Worm (Caenorhabditis elegans): Measurements from ENCODE around the gene R10E4.6.

Gene R10E4.6

ce11 chrIII:4320113-4320512 is 26.9 kb downstream of the R10E4.6 start, which contains the start of gene H38K22.6:
TSS of gene H38K22.6 (plus strand) at chrIII:4320413.
- no peak for TF ChIP-seq alr-1 (tag; optimal IDR thresholded peaks at IDR 0.05; ENCODE audit: borderline replicate concordance)
- no peak for TF ChIP-seq efl-1 (optimal IDR thresholded peaks at IDR 0.05)
- TF ChIP-seq efl-1 (GFP tag; optimal IDR thresholded peaks at IDR 0.05 in 1 of 2), result peak in 1 of 2 experiments; percentile 48

- TF ChIP-seq jun-1 (tag; optimal IDR thresholded peaks at IDR 0.05) (no peak), nhr-12 (tag; optimal IDR thresholded peaks at IDR 0.05) (no peak), blmp-1 (tag; optimal IDR thresholded peaks at IDR 0.05) (no peak), sptf-1 (tag; optimal IDR thresholded peaks at IDR 0.05) (no peak), aly-2 (tag; optimal IDR thresholded peaks at IDR 0.05) (no peak), irx-1 (tag; optimal IDR thresholded peaks at IDR 0.05) (no peak), lin-15B (tag; optimal IDR thresholded peaks at IDR 0.05) (no peak), egl-13 (tag; optimal IDR thresholded peaks at IDR 0.05) (no peak), mep-1 (tag; optimal IDR thresholded peaks at IDR 0.05) (no peak), isw-1 (GFP tag; IDR thresholded peaks at IDR 0.05) (no peak), ceh-82 (tag; optimal IDR thresholded peaks at IDR 0.05) (no peak), nhr-77 (tag; optimal IDR thresholded peaks at IDR 0.05) (no peak), skn-1 (tag; optimal IDR thresholded peaks at IDR 0.05) (no peak), sup-37 (GFP tag; optimal IDR thresholded peaks at IDR 0.05) (no peak), xbp-1 (tag; optimal IDR thresholded peaks at IDR 0.05) (no peak), tlp-1 (tag; optimal IDR thresholded peaks at IDR 0.05) (no peak), lin-14 (GFP tag; optimal IDR thresholded peaks at IDR 0.05) (no peak)
These were observed 28.2 kb downstream of the R10E4.6 start, which contains the start of gene H38K22.7 for ce11 chrIII:4321399-4321798. TSS of gene H38K22.7 (plus strand) at chrIII:4321699.

- TF ChIP-seq fos-1 (tag; optimal IDR thresholded peaks at IDR 0.05) (no peak), blmp-1 (tag; optimal IDR thresholded peaks at IDR 0.05) (no peak), nhr-237 (tag; optimal IDR thresholded peaks at IDR 0.05) (no peak), nhr-20 (tag; optimal IDR thresholded peaks at IDR 0.05) (peak; percentile 13), nhr-90 (tag; optimal IDR thresholded peaks at IDR 0.05; ENCODE audit: poor library complexity) (no peak), unc-130 (tag; optimal IDR thresholded peaks at IDR 0.05) (no peak), lin-14 (GFP tag; optimal IDR thresholded peaks at IDR 0.05) (peak; percentile 93), swsn-7 (tag; optimal IDR thresholded peaks at IDR 0.05) (peak; percentile 40), xbp-1 (tag; optimal IDR thresholded peaks at IDR 0.05) (peak; percentile 11), efl-1 (optimal IDR thresholded peaks at IDR 0.05) (peak; percentile 50 to 55), efl-1 (GFP tag; optimal IDR thresholded peaks at IDR 0.05 in 1 of 2) (peak; percentile 29 to 77), nhr-71 (tag; optimal IDR thresholded peaks at IDR 0.05) (peak; percentile 63), tbx-2 (tag; optimal IDR thresholded peaks at IDR 0.05) (peak; percentile 55), ceh-82 (tag; optimal IDR thresholded peaks at IDR 0.05) (peak; percentile 11 to 40 (median 37)), lin-35 (GFP tag; optimal IDR thresholded peaks at IDR 0.05) (peak in 1 of 2 experiments; percentile 37), nhr-76 (tag; optimal IDR thresholded peaks at IDR 0.05) (no peak), lsy-2 (tag; optimal IDR thresholded peaks at IDR 0.05) (peak; percentile 40 to 56), snu-23 (GFP tag; optimal IDR thresholded peaks at IDR 0.05) (peak; percentile 31), nhr-19 (GFP tag; conservative IDR thresholded peaks at IDR 0.05) (0 out of 2 replicates have a peak, but pooled peaks have one; percentile 10), egl-27 (tag; optimal IDR thresholded peaks at IDR 0.05) (no peak), lir-3 (tag; optimal IDR thresholded peaks at IDR 0.05; ENCODE audit: poor library complexity) (no peak), egl-13 (tag; optimal IDR thresholded peaks at IDR 0.05) (no peak), skn-1 (tag; optimal IDR thresholded peaks at IDR 0.05) (peak; percentile 13), elt-2 (tag; optimal IDR thresholded peaks at IDR 0.05) (no peak), lin-13 (GFP tag; optimal IDR thresholded peaks at IDR 0.05) (no peak), elt-3 (tag; optimal IDR thresholded peaks at IDR 0.05) (no peak), isw-1 (GFP tag; IDR thresholded peaks at IDR 0.05) (no peak), unc-86 (tag; optimal IDR thresholded peaks at IDR 0.05) (peak; percentile 30), nhr-11 (tag; optimal IDR thresholded peaks at IDR 0.05) (no peak), lin-15B (tag; optimal IDR thresholded peaks at IDR 0.05) (no peak), nhr-85 (tag) (no peak), rnt-1 (tag; optimal IDR thresholded peaks at IDR 0.05) (peak; percentile 60), C34B4.2 (tag; optimal IDR thresholded peaks at IDR 0.05) (no peak), ets-5 (GFP tag; IDR thresholded peaks at IDR 0.05) (no peak), C04F5.9 (tag; optimal IDR thresholded peaks at IDR 0.05) (no peak), ztf-4 (tag; optimal IDR thresholded peaks at IDR 0.05) (no peak), fkh-8 (tag; optimal IDR thresholded peaks at IDR 0.05) (peak; percentile 36), F16B12.6 (tag; optimal IDR thresholded peaks at IDR 0.05) (peak; percentile 2), pax-3 (tag; optimal IDR thresholded peaks at IDR 0.05) (no peak)
These were observed 29.9 kb downstream of the R10E4.6 start for ce11 chrIII:4323120-4323519.
